Worm (Caenorhabditis elegans): Measurements from ENCODE around the gene mab-5.

ce11 chrIII:7832473-7832872 is 49.2 kb upstream of the mab-5 start:
- TF ChIP-seq elt-2 (tag; optimal IDR thresholded peaks at IDR 0.05) (no peak), ZK546.5 (tag; optimal IDR thresholded peaks at IDR 0.05) (no peak), R02D3.7 (tag; optimal IDR thresholded peaks at IDR 0.05) (no peak), nhr-43 (tag; optimal IDR thresholded peaks at IDR 0.05; ENCODE audit: poor library complexity, severe bottlenecking) (no peak), egl-27 (tag; optimal IDR thresholded peaks at IDR 0.05) (no peak)
